Fruit fly (Drosophila melanogaster) whole organism, prepupa: ENCODE measurements around the gene CanA-14F.

Experiments
- CG10631 ChIP-seq: fragments of 200-800 bp; sonication (Bioruptor generic); optimal IDR thresholded peaks from 2 replicates; lab custom pipeline; 2016; ENCODE audit warnings: missing biosample characterization, missing genetic modification characterization
- CG11294 ChIP-seq: fragments of 200-800 bp; sonication (Bioruptor generic); IDR thresholded peaks from 2 replicates; pipeline ENCODE4 v1.3.6; 2022; ENCODE audit warnings: missing biosample characterization, missing genetic modification characterization
- CG11762 ChIP-seq: fragments of 200-800 bp; sonication (Bioruptor generic); optimal IDR thresholded peaks from 3 replicates; lab custom pipeline; 2016; ENCODE audit warnings: missing biosample characterization, missing genetic modification characterization; ENCODE audit not compliant: insufficient read depth
- CG15336 ChIP-seq: fragments of 200-800 bp; sonication (Bioruptor generic); IDR thresholded peaks from 2 replicates; pipeline ENCODE4 v1.3.6; 2022; ENCODE audit warnings: missing biosample characterization, missing genetic modification characterization
- CG16779 ChIP-seq: fragments of 200-800 bp; sonication (Bioruptor generic); optimal IDR thresholded peaks from 3 replicates; lab custom pipeline; 2017; ENCODE audit warnings: missing biosample characterization, mild to moderate bottlenecking, missing genetic modification characterization
- CG3919 ChIP-seq: fragments of 200-800 bp; sonication (Bioruptor generic); optimal IDR thresholded peaks from 3 replicates; lab custom pipeline; 2016; ENCODE audit warnings: missing biosample characterization, missing genetic modification characterization
- CG6163 ChIP-seq: fragments of 200-800 bp; sonication (Bioruptor generic); IDR thresholded peaks from 3 replicates; pipeline ENCODE4 v1.3.6; 2022; ENCODE audit warnings: missing biosample characterization, missing genetic modification characterization
- CG6276 ChIP-seq: fragments of 200-800 bp; sonication (Bioruptor generic); optimal IDR thresholded peaks from 2 replicates; lab custom pipeline; 2017; ENCODE audit warnings: missing biosample characterization, mild to moderate bottlenecking, missing genetic modification characterization
- CG7368 ChIP-seq: fragments of 200-800 bp; sonication (Bioruptor generic); optimal IDR thresholded peaks from 3 replicates; lab custom pipeline; 2016; ENCODE audit warnings: missing biosample characterization, missing genetic modification characterization
- CG8119 ChIP-seq: fragments of 200-800 bp; sonication (Bioruptor generic); IDR thresholded peaks from 3 replicates; pipeline ENCODE4 v1.3.6; 2022; ENCODE audit warnings: missing biosample characterization, missing genetic modification characterization
- CG8319 ChIP-seq: fragments of 200-800 bp; sonication (Bioruptor generic); optimal IDR thresholded peaks from 3 replicates; lab custom pipeline; 2016; ENCODE audit warnings: missing biosample characterization, missing genetic modification characterization
- CG9139 ChIP-seq: fragments of 200-800 bp; sonication (Bioruptor generic); optimal IDR thresholded peaks from 3 replicates; lab custom pipeline; 2017; ENCODE audit warnings: missing biosample characterization, mild to moderate bottlenecking, missing genetic modification characterization
- Eip78C ChIP-seq: fragments of 200-800 bp; sonication (Bioruptor generic); peaks from one replicate; lab custom pipeline; 2016; ENCODE audit warnings: missing biosample characterization, missing genetic modification characterization
- Ets21C ChIP-seq: fragments of 200-800 bp; sonication (Bioruptor generic); optimal IDR thresholded peaks from 3 replicates; lab custom pipeline; 2016; ENCODE audit warnings: missing biosample characterization, missing genetic modification characterization
- Ets96B ChIP-seq: fragments of 200-800 bp; optimal IDR thresholded peaks from 2 replicates; lab custom pipeline; 2019; ENCODE audit warnings: missing biosample characterization, mild to moderate bottlenecking, missing genetic modification characterization, moderate library complexity
- Hr39 ChIP-seq: fragments of 200-800 bp; sonication (Bioruptor generic); optimal IDR thresholded peaks from 2 replicates; lab custom pipeline; 2016; ENCODE audit warnings: missing biosample characterization, missing genetic modification characterization
- Hr4 ChIP-seq: fragments of 200-800 bp; sonication (Bioruptor generic); optimal IDR thresholded peaks from 3 replicates; lab custom pipeline; 2016; ENCODE audit warnings: missing biosample characterization, missing genetic modification characterization
- OdsH ChIP-seq: fragments of 200-800 bp; sonication (Bioruptor generic); optimal IDR thresholded peaks from 3 replicates; lab custom pipeline; 2016; ENCODE audit warnings: missing biosample characterization, missing genetic modification characterization
- Smox ChIP-seq: fragments of 200-800 bp; sonication (Bioruptor generic); optimal IDR thresholded peaks from 3 replicates; lab custom pipeline; 2016; ENCODE audit warnings: missing biosample characterization, missing genetic modification characterization
- Sox102F ChIP-seq: fragments of 200-800 bp; sonication (Bioruptor generic); optimal IDR thresholded peaks from 2 replicates; lab custom pipeline; 2016; ENCODE audit warnings: missing biosample characterization, mild to moderate bottlenecking, missing genetic modification characterization
- Sox14 ChIP-seq: fragments of 200-800 bp; sonication (Bioruptor generic); optimal IDR thresholded peaks from 3 replicates; lab custom pipeline; 2016; ENCODE audit warnings: missing biosample characterization, missing genetic modification characterization
- Sox15 ChIP-seq: fragments of 200-800 bp; sonication (Bioruptor generic); optimal IDR thresholded peaks from 3 replicates; lab custom pipeline; 2016; ENCODE audit warnings: missing biosample characterization, missing genetic modification characterization
- dac ChIP-seq: fragments of 200-800 bp; sonication (Bioruptor generic); optimal IDR thresholded peaks from 2 replicates; lab custom pipeline; 2017; ENCODE audit warnings: missing biosample characterization, mild to moderate bottlenecking, missing genetic modification characterization
- dsx ChIP-seq: fragments of 200-800 bp; optimal IDR thresholded peaks from 3 replicates; lab custom pipeline; 2019; ENCODE audit warnings: missing biosample characterization, mild to moderate bottlenecking, missing genetic modification characterization, moderate library complexity; ENCODE audit not compliant: poor library complexity, severe bottlenecking
- esn ChIP-seq: fragments of 200-800 bp; sonication (Bioruptor generic); optimal IDR thresholded peaks from 2 replicates; lab custom pipeline; 2016; ENCODE audit warnings: missing biosample characterization, mild to moderate bottlenecking, missing genetic modification characterization, moderate library complexity
- fkh ChIP-seq: fragments of 200-800 bp; sonication (Bioruptor generic); optimal IDR thresholded peaks from 3 replicates; lab custom pipeline; 2017; ENCODE audit warnings: missing biosample characterization, mild to moderate bottlenecking, missing genetic modification characterization, moderate library complexity
- pdm3 ChIP-seq: fragments of 200-800 bp; sonication (Bioruptor generic); optimal IDR thresholded peaks from 3 replicates; lab custom pipeline; 2016; ENCODE audit warnings: missing biosample characterization, missing genetic modification characterization
- salr ChIP-seq, 2 experiments: fragments of 200-800 bp; sonication (Bioruptor generic); optimal IDR thresholded peaks; 3 replicates each; lab custom pipeline; 2016 to 2018; ENCODE audit warnings: missing biosample characterization in 2 of 2, missing genetic modification characterization in 2 of 2, mild to moderate bottlenecking in 1 of 2
- spab ChIP-seq: fragments of 200-800 bp; sonication (Bioruptor generic); optimal IDR thresholded peaks from 2 replicates; lab custom pipeline; 2017; ENCODE audit warnings: missing biosample characterization, mild to moderate bottlenecking, missing genetic modification characterization, missing genetic modification reagents
- ss ChIP-seq, 2 experiments: fragments of 200-800 bp; sonication (Bioruptor generic); optimal IDR thresholded peaks; 2 replicates in 1 of 2; 3 replicates in 1 of 2; lab custom pipeline; 2017 to 2018; ENCODE audit warnings: mild to moderate bottlenecking in 2 of 2, missing biosample characterization in 2 of 2, missing genetic modification characterization in 2 of 2, moderate library complexity in 1 of 2
- topi ChIP-seq: fragments of 200-800 bp; sonication (Bioruptor generic); optimal IDR thresholded peaks from 3 replicates; lab custom pipeline; 2016; ENCODE audit warnings: missing biosample characterization, missing genetic modification characterization
- vri ChIP-seq: fragments of 200-800 bp; sonication (Bioruptor generic); optimal IDR thresholded peaks from 3 replicates; lab custom pipeline; 2016; ENCODE audit warnings: missing biosample characterization, mild to moderate bottlenecking, missing genetic modification characterization

The CanA-14F gene

DNA sequence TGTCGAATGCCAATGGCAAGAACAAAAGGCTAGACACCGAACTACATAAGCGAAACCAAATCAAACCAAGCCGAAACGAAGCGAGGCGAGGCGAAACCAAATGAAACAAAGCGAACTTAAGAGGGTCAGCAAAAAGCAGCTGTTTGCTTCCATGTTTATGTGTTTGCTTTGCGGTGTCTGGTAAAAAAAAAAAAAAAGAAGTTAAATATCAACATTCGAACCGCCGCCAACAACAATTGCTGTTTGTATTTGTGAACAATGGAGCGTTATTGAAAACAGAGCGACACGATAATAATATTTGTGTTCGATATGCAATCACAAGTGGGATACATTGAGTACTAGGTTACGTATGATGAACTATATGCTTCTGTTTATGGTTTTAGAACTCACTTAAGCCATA is 13.3 kb downstream of the CanA-14F start (continued):
- peak; percentile 7 for TF ChIP-seq CG10631 (GFP tag; lab: Kevin White, UChicago)
- no peak for TF ChIP-seq pdm3
- no peak for TF ChIP-seq CG9139 (GFP tag; lab: Kevin White, UChicago)
- TF ChIP-seq CG8319 = no peak
- no peak for TF ChIP-seq CG8119 (GFP tag; lab: Robert Waterston, UW)
- TF ChIP-seq vri (GFP tag; lab: Kevin White, UChicago) = peak; percentile 39
- no peak for TF ChIP-seq spab (GFP tag; lab: Kevin White, UChicago)
- TF ChIP-seq Sox15 (GFP tag; lab: Kevin White, UChicago) = no peak
- TF ChIP-seq CG6163 (GFP tag; lab: Robert Waterston, UW) = peak; percentile 61
- TF ChIP-seq CG7368 = peak; percentile 28
- TF ChIP-seq CG6276 (GFP tag; lab: Kevin White, UChicago) = no peak
- no peak for TF ChIP-seq Smox (GFP tag; lab: Kevin White, UChicago)
- TF ChIP-seq Ets96B = no peak
- TF ChIP-seq dsx (GFP tag; lab: Kevin White, UChicago) = no peak
- peak in 1 of 2 experiments; percentile 61 for TF ChIP-seq ss (GFP tag; optimal IDR thresholded peaks at IDR 0.05; lab: Kevin White, UChicago)
- peak; percentile 78 for TF ChIP-seq fkh
- TF ChIP-seq CG11762 = no peak
- no peak for TF ChIP-seq Hr4 (GFP tag; lab: Kevin White, UChicago)
- TF ChIP-seq topi = no peak
- no peak for TF ChIP-seq CG11294
- no peak for TF ChIP-seq salr (GFP tag; optimal IDR thresholded peaks at IDR 0.05; lab: Kevin White, UChicago)
- peak; percentile 13 for TF ChIP-seq CG16779 (tag; lab: Kevin White, UChicago)
- TF ChIP-seq OdsH (GFP tag; lab: Kevin White, UChicago) = no peak
- TF ChIP-seq, all 60 proteins: peak for 21

DNA sequence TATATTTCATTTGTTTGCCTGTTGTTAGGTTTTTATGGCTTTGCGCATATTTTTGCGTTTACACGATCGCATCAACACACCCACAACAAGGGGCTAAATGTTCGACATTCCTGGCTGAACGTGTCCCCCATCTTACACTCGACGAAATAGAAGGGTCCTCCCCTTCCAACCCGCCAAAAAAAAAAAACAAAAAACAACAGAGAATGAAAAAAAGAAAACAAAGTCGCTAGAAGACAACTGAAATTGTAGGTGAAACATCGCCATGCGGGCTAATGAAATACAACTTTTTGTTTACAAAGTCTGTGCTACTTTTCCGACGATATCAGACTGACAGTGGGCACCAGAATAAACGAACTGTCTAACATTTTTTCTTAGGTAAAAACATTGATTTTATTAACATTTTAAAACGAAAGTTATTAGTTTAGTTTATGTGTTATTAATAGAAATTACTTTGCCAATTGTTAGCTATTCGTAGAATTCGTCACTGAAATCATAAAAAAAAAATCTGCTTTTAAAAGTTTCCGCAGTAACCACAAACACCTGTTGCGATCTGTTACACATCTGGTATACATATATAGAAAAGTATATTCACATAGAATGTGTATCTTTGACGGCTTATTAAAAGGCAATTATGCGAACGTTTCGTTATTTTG is 16.3 kb downstream of the CanA-14F start:
- TF ChIP-seq fkh (peak; percentile 9), Eip78C (GFP tag; lab: Kevin White, UChicago) (peak; percentile 32), dac (GFP tag; lab: Kevin White, UChicago) (no peak), CG15336 (GFP tag; lab: Robert Waterston, UW) (0 out of 2 replicates have a peak, but pooled peaks have one; percentile 32), esn (GFP tag; lab: Kevin White, UChicago) (no peak), CG8119 (GFP tag; lab: Robert Waterston, UW) (peak; percentile 43; the same call in 1 of the 3 replicates), pdm3 (peak; percentile 12)

DNA sequence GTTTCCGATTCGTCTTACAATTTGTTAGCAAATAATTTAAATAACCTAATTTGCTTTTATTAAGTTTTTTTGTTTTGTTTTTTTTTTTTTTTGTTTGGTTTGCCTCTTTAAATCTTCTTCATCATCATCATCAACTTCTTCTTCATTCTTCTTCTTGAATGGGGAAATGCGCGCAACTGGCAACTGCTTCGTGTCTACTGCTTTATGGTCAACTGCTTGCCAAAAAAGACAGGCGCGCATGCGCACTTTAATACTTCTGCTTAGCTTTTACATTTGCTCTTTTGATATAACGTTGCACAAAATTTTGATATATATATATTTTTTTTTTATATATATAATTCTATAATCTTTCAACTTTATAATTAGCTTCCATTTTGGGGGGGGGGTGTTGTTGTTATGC is 21.6 kb downstream of the CanA-14F start:
- TF ChIP-seq CG3919 (GFP tag; lab: Kevin White, UChicago) = no peak
- TF ChIP-seq CG11762 = no peak
- no peak for TF ChIP-seq Eip78C (GFP tag; lab: Kevin White, UChicago)
- TF ChIP-seq Sox102F (GFP tag; lab: Kevin White, UChicago) = no peak
- TF ChIP-seq Sox14 (GFP tag; lab: Kevin White, UChicago) = no peak

DNA sequence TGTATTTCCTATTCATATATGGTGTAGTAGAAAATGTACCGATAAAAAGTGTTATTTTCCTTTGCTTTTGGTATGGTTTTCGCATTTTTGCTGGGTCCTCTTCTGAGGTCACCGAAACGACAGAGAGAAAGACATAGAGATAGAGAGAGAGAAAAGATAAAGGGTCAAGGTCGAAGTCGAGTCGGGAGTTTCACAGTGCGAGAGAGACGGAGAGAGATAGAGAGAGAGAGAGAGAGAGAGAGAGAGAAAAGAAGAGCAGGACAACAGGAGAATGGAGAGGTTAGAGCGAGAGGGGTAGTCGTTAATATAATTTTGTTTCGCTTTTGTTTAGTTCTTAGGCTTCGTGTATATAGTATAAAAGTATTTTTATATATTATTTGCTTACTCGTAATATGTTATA is 24.7 kb downstream of the CanA-14F start:
- TF ChIP-seq Ets21C (GFP tag; lab: Kevin White, UChicago) = no peak
- peak; percentile 36 for TF ChIP-seq Hr39
